Fruit fly (Drosophila melanogaster): ENCODE measurements around the gene Med.

Gene Med

DNA sequence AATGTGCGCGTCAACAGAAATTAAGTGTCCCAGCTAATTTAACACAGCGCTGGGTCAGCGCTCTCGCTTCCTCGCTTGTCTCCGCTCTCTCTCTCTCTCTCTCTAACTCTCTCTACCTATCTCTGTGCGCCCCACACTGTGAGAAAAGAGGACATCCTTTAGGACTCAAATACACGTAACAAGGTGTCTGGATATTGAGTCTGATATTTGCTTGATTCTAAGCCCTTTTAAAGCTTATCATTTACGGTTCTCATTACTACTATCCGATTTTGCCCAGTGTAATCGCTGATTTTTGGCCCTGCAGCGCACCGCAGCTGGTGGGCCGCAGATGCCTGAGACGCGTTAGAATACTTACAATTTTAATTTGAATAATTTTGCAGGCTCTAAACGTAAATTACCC, 25.7 kb downstream of the Med start (continued):
- TF ChIP-seq CG43689 (GFP tag; IDR thresholded peaks at IDR 0.05) (no peak), corto (GFP tag; optimal IDR thresholded peaks at IDR 0.05) (no peak), pzg (GFP tag; optimal IDR thresholded peaks at IDR 0.05) (no peak), hbn (GFP tag; IDR thresholded peaks at IDR 0.05; ENCODE audit: partially characterized antibody) (no peak), gce (GFP tag; IDR thresholded peaks at IDR 0.05) (0 out of 3 replicates have a peak, but pooled peaks have one; percentile 8), Stat92E (GFP tag; optimal IDR thresholded peaks at IDR 0.05) (no peak), yki (optimal IDR thresholded peaks at IDR 0.05) (no peak), ap (GFP tag; IDR thresholded peaks at IDR 0.05) (0 out of 2 replicates have a peak, but pooled peaks have one; percentile 36), abd-A (tag; optimal IDR thresholded peaks at IDR 0.05) (no peak), Ravus (GFP tag; IDR thresholded peaks at IDR 0.05) (no peak), ftz-f1 (GFP tag; optimal IDR thresholded peaks at IDR 0.05) (no peak), CG12744 (GFP tag; optimal IDR thresholded peaks at IDR 0.05) (no peak), Bdp1 (GFP tag; optimal IDR thresholded peaks at IDR 0.05) (no peak), CTCF (GFP tag; optimal IDR thresholded peaks at IDR 0.05) (no peak), CG2875 (GFP tag; optimal IDR thresholded peaks at IDR 0.05) (no peak), knrl (GFP tag; IDR thresholded peaks at IDR 0.05; ENCODE audit: partially characterized antibody) (no peak), Ets97D (GFP tag; optimal IDR thresholded peaks at IDR 0.05) (no peak), CG2129 (GFP tag; IDR thresholded peaks at IDR 0.05; ENCODE audit: partially characterized antibody) (no peak), oc (tag; optimal IDR thresholded peaks at IDR 0.05) (no peak), CG7357 (GFP tag; IDR thresholded peaks at IDR 0.05) (no peak), tna (GFP tag; IDR thresholded peaks at IDR 0.05; ENCODE audit: partially characterized antibody) (no peak), CG16863 (GFP tag; optimal IDR thresholded peaks at IDR 0.05) (no peak), CG7786 (GFP tag; optimal IDR thresholded peaks at IDR 0.05) (peak; percentile 41), chinmo (GFP tag; IDR thresholded peaks at IDR 0.05; ENCODE audit: partially characterized antibody) (no peak), nmo (GFP tag; optimal IDR thresholded peaks at IDR 0.05) (peak; percentile 0), esg (GFP tag; conservative IDR thresholded peaks at IDR 0.05) (peak; percentile 37; the same call in 1 of the 2 replicates), Blimp-1 (GFP tag; optimal IDR thresholded peaks at IDR 0.05) (no peak), Opbp (GFP tag; IDR thresholded peaks at IDR 0.05; ENCODE audit: partially characterized antibody) (no peak), CG10565 (GFP tag; optimal IDR thresholded peaks at IDR 0.05) (no peak), CG10267 (tag; optimal IDR thresholded peaks at IDR 0.05) (no peak), Bgb (GFP tag; IDR thresholded peaks at IDR 0.05; ENCODE audit: partially characterized antibody) (no peak), MTF-1 (GFP tag; optimal IDR thresholded peaks at IDR 0.05; ENCODE audit: borderline replicate concordance) (no peak), CG13894 (tag; optimal IDR thresholded peaks at IDR 0.05) (no peak), fd3F (GFP tag; optimal IDR thresholded peaks at IDR 0.05) (peak; percentile 12), wek (GFP tag; optimal IDR thresholded peaks at IDR 0.05) (no peak), Xrp1 (GFP tag; IDR thresholded peaks at IDR 0.05) (no peak), Pdp1 (GFP tag; optimal IDR thresholded peaks at IDR 0.05) (peak in 1 of 2 experiments; percentile 2), CG2120 (GFP tag; optimal IDR thresholded peaks at IDR 0.05) (peak; percentile 75), CG10431 (GFP tag; optimal IDR thresholded peaks at IDR 0.05) (no peak), PHDP (tag; optimal IDR thresholded peaks at IDR 0.05) (peak; percentile 6), CG11695 (GFP tag; IDR thresholded peaks at IDR 0.05) (no peak), CG10979 (tag; optimal IDR thresholded peaks at IDR 0.05) (no peak), BEAF-32 (GFP tag; optimal IDR thresholded peaks at IDR 0.05) (no peak), Xbp1 (GFP tag; optimal IDR thresholded peaks at IDR 0.05) (peak; percentile 48), z (GFP tag; IDR thresholded peaks at IDR 0.05) (no peak), CG18764 (GFP tag; optimal IDR thresholded peaks at IDR 0.05) (no peak), Atf3 (GFP tag; optimal IDR thresholded peaks at IDR 0.05) (no peak), CrebB (tag; optimal IDR thresholded peaks at IDR 0.05) (no peak), CG6765 (GFP tag; optimal IDR thresholded peaks at IDR 0.05) (no peak), schlank (tag; optimal IDR thresholded peaks at IDR 0.05) (no peak)
